Fruit fly (Drosophila melanogaster) whole organism, embryonic: Measurements from ENCODE around the gene Nup358.
A peak's percentile ranks its signal among the peaks of the same experiment; 100 is the strongest.

ENCODE experiments used
- Aef1 ChIP-seq: fragments of 200-800 bp; sonication (Bioruptor generic); IDR thresholded peaks from 3 replicates; pipeline ENCODE4 v1.3.6; 2022; ENCODE audit warnings: missing biosample characterization, missing genetic modification characterization
- Asciz ChIP-seq: fragments of 200-800 bp; sonication (Bioruptor generic); optimal IDR thresholded peaks from 2 replicates; lab custom pipeline; 2017; ENCODE audit warnings: missing biosample characterization, mild to moderate bottlenecking, missing genetic modification characterization, missing genetic modification reagents
- Awh ChIP-seq: fragments of 200-800 bp; sonication (Bioruptor generic); IDR thresholded peaks from 2 replicates; pipeline ENCODE4, ENCODE4 v1.3.6; 2022; ENCODE audit warnings: missing biosample characterization, missing genetic modification characterization
- Bgb ChIP-seq: fragments of 200-800 bp; sonication (Bioruptor generic); IDR thresholded peaks from 2 replicates; pipeline ENCODE4 v1.3.6; 2022; ENCODE audit warnings: missing biosample characterization, missing genetic modification characterization; ENCODE audit not compliant: partially characterized antibody
- Bteb2 ChIP-seq: fragments of 200-800 bp; sonication (Bioruptor generic); optimal IDR thresholded peaks from 2 replicates; lab custom pipeline; 2016; ENCODE audit warnings: missing biosample characterization, missing genetic modification characterization
- CG10147 ChIP-seq: fragments of 200-800 bp; sonication (Bioruptor generic); optimal IDR thresholded peaks from 2 replicates; lab custom pipeline; 2019; ENCODE audit warnings: missing biosample characterization, mild to moderate bottlenecking, missing genetic modification characterization, moderate library complexity
- CG10543 ChIP-seq: fragments of 200-800 bp; sonication (Bioruptor generic); optimal IDR thresholded peaks from 3 replicates; lab custom pipeline; 2017; ENCODE audit warnings: missing biosample characterization, mild to moderate bottlenecking, missing genetic modification characterization, moderate library complexity
- CG12659 ChIP-seq: fragments of 200-800 bp; sonication (Bioruptor generic); optimal IDR thresholded peaks from 3 replicates; lab custom pipeline; 2017; ENCODE audit warnings: mild to moderate bottlenecking, missing biosample characterization, missing genetic modification reagents, missing genetic modification characterization
- CG14710 ChIP-seq: fragments of 200-800 bp; sonication (Bioruptor generic); optimal IDR thresholded peaks from 3 replicates; lab custom pipeline; 2019; ENCODE audit warnings: missing biosample characterization, mild to moderate bottlenecking, missing genetic modification characterization, moderate library complexity
- CG15514 ChIP-seq: fragments of 200-800 bp; sonication (Bioruptor generic); optimal IDR thresholded peaks from 3 replicates; lab custom pipeline; 2017; ENCODE audit warnings: missing biosample characterization, missing genetic modification characterization, mild to moderate bottlenecking, moderate library complexity, missing genetic modification reagents
- CG16813 ChIP-seq: fragments of 200-800 bp; sonication (Bioruptor generic); IDR thresholded peaks from 3 replicates; pipeline ENCODE4 v1.3.6; 2022; ENCODE audit warnings: missing biosample characterization, missing genetic modification characterization; ENCODE audit not compliant: partially characterized antibody
- CG17328 ChIP-seq: fragments of 200-800 bp; sonication (Bioruptor generic); IDR thresholded peaks from 2 replicates; pipeline ENCODE4 v1.3.6; 2022; ENCODE audit warnings: missing biosample characterization, missing genetic modification characterization
- CG17361 ChIP-seq: fragments of 200-800 bp; sonication (Bioruptor generic); IDR thresholded peaks from 3 replicates; pipeline ENCODE4 v1.3.6; 2022; ENCODE audit warnings: missing biosample characterization, missing genetic modification characterization
- CG1792 ChIP-seq: fragments of 200-800 bp; sonication (Bioruptor generic); optimal IDR thresholded peaks from 2 replicates; lab custom pipeline; 2016; ENCODE audit warnings: missing biosample characterization, missing genetic modification characterization
- CG18476 ChIP-seq: fragments of 200-800 bp; sonication (Bioruptor generic); optimal IDR thresholded peaks from 2 replicates; lab custom pipeline; 2016; ENCODE audit warnings: missing biosample characterization, mild to moderate bottlenecking, missing genetic modification characterization
- CG2129 ChIP-seq: fragments of 200-800 bp; sonication (Bioruptor generic); IDR thresholded peaks from 2 replicates; pipeline ENCODE4 v1.3.6; 2022; ENCODE audit warnings: missing biosample characterization, missing genetic modification characterization; ENCODE audit not compliant: partially characterized antibody
- CG4360 ChIP-seq: fragments of 200-800 bp; sonication (Bioruptor generic); IDR thresholded peaks from 2 replicates; pipeline ENCODE4 v1.3.6; 2022; ENCODE audit warnings: missing biosample characterization, missing genetic modification characterization
- CG7928 ChIP-seq: fragments of 200-800 bp; sonication (Bioruptor generic); optimal IDR thresholded peaks from 2 replicates; lab custom pipeline; 2017; ENCODE audit warnings: missing biosample characterization, mild to moderate bottlenecking, missing genetic modification characterization
- CG9727 ChIP-seq: fragments of 200-800 bp; sonication (Bioruptor generic); optimal IDR thresholded peaks from 3 replicates; lab custom pipeline; 2017; ENCODE audit warnings: missing biosample characterization, mild to moderate bottlenecking, missing genetic modification characterization
- Gug ChIP-seq: fragments of 200-800 bp; sonication (Bioruptor generic); IDR thresholded peaks from 4 replicates; pipeline ENCODE4 v1.3.6; 2022; ENCODE audit warnings: missing biosample characterization, missing genetic modification characterization
- HLH4C ChIP-seq: fragments of 200-800 bp; sonication (Bioruptor generic); IDR thresholded peaks from 3 replicates; pipeline ENCODE4 v1.3.6; 2022; ENCODE audit warnings: missing biosample characterization, missing genetic modification characterization; ENCODE audit not compliant: partially characterized antibody
- HmgZ ChIP-seq: fragments of 200-800 bp; sonication (Bioruptor generic); optimal IDR thresholded peaks from 2 replicates; lab custom pipeline; 2018; ENCODE audit warnings: missing biosample characterization, mild to moderate bottlenecking, missing genetic modification characterization
- Hr51 ChIP-seq, 2 experiments: fragments of 200-800 bp; sonication (Bioruptor generic); optimal IDR thresholded peaks; 2 replicates in 1 of 2; 3 replicates in 1 of 2; lab custom pipeline; 2016 to 2018; ENCODE audit warnings: missing biosample characterization in 2 of 2, missing genetic modification characterization in 2 of 2, mild to moderate bottlenecking in 1 of 2, moderate library complexity in 1 of 2
- MBD-R2 ChIP-seq: fragments of 200-800 bp; sonication (Bioruptor generic); IDR thresholded peaks from 2 replicates; pipeline ENCODE4 v1.3.6; 2022; ENCODE audit warnings: missing biosample characterization, missing genetic modification characterization
- Myb ChIP-seq: fragments of 200-800 bp; sonication (Bioruptor generic); optimal IDR thresholded peaks from 2 replicates; lab custom pipeline; 2016; ENCODE audit warnings: missing biosample characterization, missing genetic modification characterization
- NFAT ChIP-seq: fragments of 200-800 bp; sonication (Bioruptor generic); IDR thresholded peaks from 2 replicates; pipeline ENCODE4 v1.3.6; 2022; ENCODE audit warnings: missing biosample characterization, missing genetic modification characterization
- Nf-YA ChIP-seq: fragments of 200-800 bp; sonication (Bioruptor generic); IDR thresholded peaks from 2 replicates; pipeline ENCODE4 v1.3.6; 2022; ENCODE audit warnings: missing biosample characterization, missing genetic modification characterization
- Nf-YC ChIP-seq: fragments of 200-800 bp; optimal IDR thresholded peaks from 3 replicates; lab custom pipeline; 2019; ENCODE audit warnings: missing biosample characterization, mild to moderate bottlenecking, missing genetic modification characterization, moderate library complexity
- PHDP ChIP-seq: fragments of 200-800 bp; sonication (Bioruptor generic); optimal IDR thresholded peaks from 3 replicates; lab custom pipeline; 2018; ENCODE audit warnings: missing biosample characterization, mild to moderate bottlenecking, missing genetic modification characterization, moderate library complexity
- Rx ChIP-seq: fragments of 200-800 bp; sonication (Bioruptor generic); IDR thresholded peaks from 2 replicates; pipeline ENCODE4 v1.3.6; 2022; ENCODE audit warnings: missing biosample characterization, missing genetic modification characterization
- Trl ChIP-seq, 3 experiments: fragments of >200 bp in 2 of 3; fragments of 200-800 bp in 1 of 3; sonication (Bioruptor generic) in 1 of 3; optimal IDR thresholded peaks; 2 replicates in 1 of 3; 3 replicates in 2 of 3; lab custom pipeline; 2016 to 2017; ENCODE audit warnings: missing biosample characterization in 1 of 3, missing genetic modification characterization in 1 of 3
- grn ChIP-seq: fragments of 200-800 bp; sonication (Bioruptor generic); optimal IDR thresholded peaks from 3 replicates; lab custom pipeline; 2017; ENCODE audit warnings: missing biosample characterization, missing genetic modification characterization
- hb ChIP-seq: fragments of 200-800 bp; sonication (Bioruptor generic); IDR thresholded peaks from 3 replicates; pipeline ENCODE4 v1.3.6; 2022; ENCODE audit warnings: missing biosample characterization, missing genetic modification characterization; ENCODE audit not compliant: partially characterized antibody
- jumu ChIP-seq: fragments of 200-800 bp; sonication (Bioruptor generic); optimal IDR thresholded peaks from 3 replicates; lab custom pipeline; 2016; ENCODE audit warnings: missing biosample characterization, missing genetic modification characterization
- knrl ChIP-seq: fragments of 200-800 bp; sonication (Bioruptor generic); IDR thresholded peaks from 3 replicates; pipeline ENCODE4 v1.3.6; 2022; ENCODE audit warnings: missing biosample characterization, missing genetic modification characterization; ENCODE audit not compliant: partially characterized antibody
- lbe ChIP-seq: fragments of 200-800 bp; sonication (Bioruptor generic); optimal IDR thresholded peaks from 2 replicates; lab custom pipeline; 2016; ENCODE audit warnings: missing biosample characterization, mild to moderate bottlenecking, missing genetic modification characterization
- pan ChIP-seq, 4 experiments: fragments of >200 bp in 3 of 4; fragments of 200-800 bp in 1 of 4; sonication (Bioruptor generic) in 1 of 4; optimal IDR thresholded peaks in 3 of 4; IDR thresholded peaks in 1 of 4; 2 replicates each; pipeline versions ENCODE4 v1.3.6 to Lab custom; 2017 to 2022; ENCODE audit warnings: missing biosample characterization in 2 of 4, missing genetic modification characterization in 2 of 4, mixed read lengths in 1 of 4
- pb ChIP-seq: fragments of 200-800 bp; sonication (Bioruptor generic); optimal IDR thresholded peaks from 3 replicates; lab custom pipeline; 2016; ENCODE audit warnings: missing biosample characterization, missing genetic modification characterization
- phol ChIP-seq: fragments of 200-800 bp; sonication (Bioruptor generic); optimal IDR thresholded peaks from 3 replicates; lab custom pipeline; 2018; ENCODE audit warnings: missing biosample characterization, mild to moderate bottlenecking, missing genetic modification characterization, moderate library complexity
- prd ChIP-seq, 3 experiments: fragments of >200 bp in 2 of 3; fragments of 200-800 bp in 1 of 3; sonication (Bioruptor generic) in 1 of 3; optimal IDR thresholded peaks in 2 of 3; IDR thresholded peaks in 1 of 3; 2 replicates in 2 of 3; 3 replicates in 1 of 3; pipeline versions ENCODE4 v1.3.6 to Lab custom; 2017 to 2022; ENCODE audit warnings: missing biosample characterization in 1 of 3, missing genetic modification characterization in 1 of 3
- pzg ChIP-seq: fragments of 200-800 bp; sonication (Bioruptor generic); optimal IDR thresholded peaks from 3 replicates; lab custom pipeline; 2018; ENCODE audit warnings: missing biosample characterization, mild to moderate bottlenecking, missing genetic modification characterization, moderate library complexity
- ssp ChIP-seq: fragments of 200-800 bp; sonication (Bioruptor generic); IDR thresholded peaks from 2 replicates; pipeline ENCODE4 v1.3.6; 2022; ENCODE audit warnings: missing biosample characterization, missing genetic modification characterization
- tin ChIP-seq: fragments of 200-800 bp; sonication (Bioruptor generic); optimal IDR thresholded peaks from 3 replicates; lab custom pipeline; 2016; ENCODE audit warnings: missing biosample characterization, missing genetic modification characterization
- unc-4 ChIP-seq: fragments of 200-800 bp; sonication (Bioruptor generic); IDR thresholded peaks from 2 replicates; pipeline ENCODE4 v1.3.6; 2022; ENCODE audit warnings: missing biosample characterization, missing genetic modification characterization; ENCODE audit not compliant: partially characterized antibody
- wek ChIP-seq: fragments of 200-800 bp; sonication (Bioruptor generic); optimal IDR thresholded peaks from 3 replicates; lab custom pipeline; 2018; ENCODE audit warnings: missing biosample characterization, mild to moderate bottlenecking, missing genetic modification characterization, moderate library complexity
- zfh1 ChIP-seq: fragments of 200-800 bp; sonication (Bioruptor generic); IDR thresholded peaks from 3 replicates; pipeline ENCODE4 v1.3.6; 2022; ENCODE audit warnings: missing biosample characterization, missing genetic modification characterization
- zfh2 ChIP-seq: fragments of 200-800 bp; sonication (Bioruptor generic); optimal IDR thresholded peaks from 2 replicates; lab custom pipeline; 2016; ENCODE audit warnings: missing biosample characterization, missing genetic modification characterization

The Nup358 gene

DNA sequence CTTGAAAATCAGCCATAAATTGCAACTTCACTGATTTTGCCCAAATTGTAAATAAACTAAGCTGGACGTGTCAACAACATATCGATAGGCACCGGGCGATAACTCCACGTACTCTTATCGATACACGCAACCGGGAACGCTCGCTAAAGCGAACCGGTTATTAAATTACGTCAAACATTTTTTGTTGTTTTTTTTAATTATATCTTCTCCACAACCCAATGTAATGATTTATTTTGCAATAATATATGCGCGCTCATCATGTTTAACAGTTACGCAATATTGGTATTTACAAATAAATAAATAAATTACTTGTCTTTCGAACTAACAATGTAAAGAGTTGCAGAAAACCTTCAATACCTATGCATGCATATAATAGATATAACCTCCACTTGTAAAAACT, 34.0 kb upstream of the Nup358 start, which contains the start of gene Saysd1 (continued):
- TF ChIP-seq CG17361 (GFP tag; lab: Robert Waterston, UW) (0 out of 3 replicates have a peak, but pooled peaks have one; percentile 39), CG4360 (peak; percentile 53; the same call in 1 of the 2 replicates), CG14710 (tag; lab: Kevin White, UChicago) (peak; percentile 25), grn (GFP tag; lab: Kevin White, UChicago) (no peak), unc-4 (peak; percentile 83), MBD-R2 (peak; percentile 85), Nf-YA (0 out of 2 replicates have a peak, but pooled peaks have one; percentile 25), Bgb (GFP tag; lab: Robert Waterston, UW) (peak; percentile 85), phol (tag; lab: Kevin White, UChicago) (peak; percentile 36), CG17328 (GFP tag; lab: Robert Waterston, UW) (no peak), prd (optimal IDR thresholded peaks at IDR 0.05; lab: Kevin White, UChicago) (no peak), prd (GFP tag; IDR thresholded peaks at IDR 0.05; lab: Robert Waterston, UW) (peak; percentile 48), Gug (GFP tag; lab: Robert Waterston, UW) (peak; percentile 35; the same call in 1 of the 4 replicates), Nf-YC (tag; lab: Kevin White, UChicago) (peak; percentile 5), wek (peak; percentile 62), zfh1 (peak; percentile 45; the same call in 1 of the 3 replicates), HmgZ (tag; lab: Kevin White, UChicago) (peak; percentile 31), hb (GFP tag; lab: Robert Waterston, UW) (peak; percentile 85), PHDP (tag; lab: Kevin White, UChicago) (peak; percentile 7), ssp (GFP tag; lab: Robert Waterston, UW) (peak; percentile 37; the same call in 1 of the 2 replicates), CG16813 (GFP tag; lab: Robert Waterston, UW) (peak; percentile 76), zfh2 (peak; percentile 10), CG10543 (peak; percentile 41), NFAT (GFP tag; lab: Robert Waterston, UW) (peak; percentile 47; the same call in 1 of the 2 replicates), Hr51 (GFP tag; optimal IDR thresholded peaks at IDR 0.05; lab: Kevin White, UChicago) (peak in 1 of 2 experiments; percentile 11), Rx (GFP tag; lab: Robert Waterston, UW) (peak; percentile 29; the same call in 1 of the 2 replicates), Bteb2 (GFP tag; lab: Kevin White, UChicago) (no peak), Trl (optimal IDR thresholded peaks at IDR 0.05; lab: Kevin White, UChicago) (no peak), Trl (GFP tag; optimal IDR thresholded peaks at IDR 0.05; lab: Kevin White, UChicago) (peak; percentile 11), Asciz (GFP tag; lab: Kevin White, UChicago) (peak; percentile 28), CG7928 (no peak), CG1792 (GFP tag; lab: Kevin White, UChicago) (peak; percentile 1), jumu (GFP tag; lab: Kevin White, UChicago) (peak; percentile 16), CG18476 (peak; percentile 11), lbe (GFP tag; lab: Kevin White, UChicago) (peak; percentile 26), pzg (peak; percentile 43), Awh (GFP tag; lab: Robert Waterston, UW) (peak; percentile 28; the same call in 1 of the 2 replicates), CG15514 (GFP tag; lab: Kevin White, UChicago) (peak; percentile 38), tin (GFP tag; lab: Kevin White, UChicago) (peak; percentile 30), knrl (GFP tag; lab: Robert Waterston, UW) (peak; percentile 81), Myb (peak; percentile 51), pb (GFP tag; lab: Kevin White, UChicago) (peak; percentile 7), pan (optimal IDR thresholded peaks at IDR 0.05; lab: Kevin White, UChicago) (no peak), pan (GFP tag; optimal IDR thresholded peaks at IDR 0.05 in 1 of 2, IDR thresholded peaks at IDR 0.05 in 1 of 2) (peak in 1 of 2 experiments; percentile 53), Aef1 (peak; percentile 19; the same call in 1 of the 3 replicates), CG12659 (GFP tag; lab: Kevin White, UChicago) (no peak), CG2129 (GFP tag; lab: Robert Waterston, UW) (peak; percentile 70), CG9727 (peak; percentile 37), CG10147 (GFP tag; lab: Kevin White, UChicago) (peak; percentile 13), HLH4C (peak; percentile 90)
